Worm (Caenorhabditis elegans): ENCODE results near the gene ZK1320.2.

ce11 chrII:9621121-9621520 is 37.7 kb downstream of the ZK1320.2 start:
- no peak for TF ChIP-seq nhr-237 (tag; optimal IDR thresholded peaks at IDR 0.05)
- no peak for TF ChIP-seq fos-1 (tag; optimal IDR thresholded peaks at IDR 0.05)
- peak; percentile 43 for TF ChIP-seq nhr-129 (tag; optimal IDR thresholded peaks at IDR 0.05)
- TF ChIP-seq nhr-77 (tag; optimal IDR thresholded peaks at IDR 0.05): no peak
- peak in 1 of 2 experiments; percentile 24 for TF ChIP-seq lsy-2 (tag; optimal IDR thresholded peaks at IDR 0.05)
- no peak for TF ChIP-seq ZK546.5 (tag; optimal IDR thresholded peaks at IDR 0.05)
- TF ChIP-seq ztf-11 (tag; optimal IDR thresholded peaks at IDR 0.05): no peak
- TF ChIP-seq elt-1 (tag; optimal IDR thresholded peaks at IDR 0.05): no peak
- peak; percentile 1 for TF ChIP-seq unc-55 (GFP tag; optimal IDR thresholded peaks at IDR 0.05)
- no peak for TF ChIP-seq alr-1 (tag; optimal IDR thresholded peaks at IDR 0.05)
- no peak for TF ChIP-seq aly-2 (tag; optimal IDR thresholded peaks at IDR 0.05)
- TF ChIP-seq nhr-10 (tag; optimal IDR thresholded peaks at IDR 0.05): no peak
- TF ChIP-seq zag-1 (tag; optimal IDR thresholded peaks at IDR 0.05): no peak

All from whole organism, L2 larva.